Fruit fly (Drosophila melanogaster) whole organism, pupa: Measurements from ENCODE around the gene CG34008.

Source experiments
- CG10348 ChIP-seq: fragments of 200-800 bp; sonication (Bioruptor generic); IDR thresholded peaks from 2 replicates; pipeline ENCODE4 v1.3.6; 2022; ENCODE audit warnings: missing biosample characterization, missing genetic modification characterization
- CG15710 ChIP-seq: fragments of 200-800 bp; sonication (Bioruptor generic); optimal IDR thresholded peaks from 2 replicates; lab custom pipeline; 2018; ENCODE audit warnings: missing biosample characterization, mild to moderate bottlenecking, missing genetic modification characterization, moderate library complexity
- CG17806 ChIP-seq: fragments of 200-800 bp; sonication (Bioruptor generic); optimal IDR thresholded peaks from 2 replicates; lab custom pipeline; 2018; ENCODE audit warnings: missing biosample characterization, mild to moderate bottlenecking, missing genetic modification characterization, moderate library complexity
- CG34367 ChIP-seq: fragments of 200-800 bp; sonication (Bioruptor generic); optimal IDR thresholded peaks from 2 replicates; lab custom pipeline; 2018; ENCODE audit warnings: missing biosample characterization, mild to moderate bottlenecking, missing genetic modification characterization
- CG4496 ChIP-seq: fragments of 200-800 bp; sonication (Bioruptor generic); IDR thresholded peaks from 3 replicates; pipeline ENCODE4 v1.3.6; 2022; ENCODE audit warnings: missing biosample characterization, missing genetic modification characterization
- CG8301 ChIP-seq: fragments of 200-800 bp; sonication (Bioruptor generic); optimal IDR thresholded peaks from 2 replicates; lab custom pipeline; 2018; ENCODE audit warnings: missing biosample characterization, mild to moderate bottlenecking, missing genetic modification characterization
- CG9948 ChIP-seq: fragments of 200-800 bp; sonication (Bioruptor generic); optimal IDR thresholded peaks from 2 replicates; lab custom pipeline; 2018; ENCODE audit warnings: missing biosample characterization, mild to moderate bottlenecking, missing genetic modification characterization, moderate library complexity
- D1 ChIP-seq: fragments of 200-800 bp; sonication (Bioruptor generic); optimal IDR thresholded peaks from 2 replicates; lab custom pipeline; 2018; ENCODE audit warnings: missing biosample characterization, mild to moderate bottlenecking, missing genetic modification characterization, moderate library complexity
- EcR ChIP-seq: fragments of 200-800 bp; sonication (Bioruptor generic); optimal IDR thresholded peaks from 3 replicates; lab custom pipeline; 2019; ENCODE audit warnings: missing biosample characterization, missing genetic modification characterization, mild to moderate bottlenecking, moderate library complexity, missing genetic modification reagents
- Ets98B ChIP-seq: fragments of 200-800 bp; sonication (Bioruptor generic); IDR thresholded peaks from 2 replicates; pipeline ENCODE4 v1.3.6; 2022; ENCODE audit warnings: missing biosample characterization, missing genetic modification characterization
- Pif1B ChIP-seq: fragments of 200-800 bp; sonication (Bioruptor generic); optimal IDR thresholded peaks from 3 replicates; lab custom pipeline; 2016; ENCODE audit warnings: missing biosample characterization, missing genetic modification characterization
- Snoo ChIP-seq: fragments of 200-800 bp; sonication (Bioruptor generic); optimal IDR thresholded peaks from 3 replicates; lab custom pipeline; 2017; ENCODE audit warnings: missing biosample characterization, mild to moderate bottlenecking, missing genetic modification characterization, inconsistent platforms
- fd96Ca ChIP-seq: fragments of 200-800 bp; sonication (Bioruptor generic); IDR thresholded peaks from 3 replicates; pipeline ENCODE4 v1.3.6; 2022; ENCODE audit warnings: missing biosample characterization, missing genetic modification characterization
- gl ChIP-seq: fragments of 200-800 bp; sonication (Bioruptor generic); optimal IDR thresholded peaks from 2 replicates; lab custom pipeline; 2018; ENCODE audit warnings: missing biosample characterization, mild to moderate bottlenecking, missing genetic modification characterization

DNA sequence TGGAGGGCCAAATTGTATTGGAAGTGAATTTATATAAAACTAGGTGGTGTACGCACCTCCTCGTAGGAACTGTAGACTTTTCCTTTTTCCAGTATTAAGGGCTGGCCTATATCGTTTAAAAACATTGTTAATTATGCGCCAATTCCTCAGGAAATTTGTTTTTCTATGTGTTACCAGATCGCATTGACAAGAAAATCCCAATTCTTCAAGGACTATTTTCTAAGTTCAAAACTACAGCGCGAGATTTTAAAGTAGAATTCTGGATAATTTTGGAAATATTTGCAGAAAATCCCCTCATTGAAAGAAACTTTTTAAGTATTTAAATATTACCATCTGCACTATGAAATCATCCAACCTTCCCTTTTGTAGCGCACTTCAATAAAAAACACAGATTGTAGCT is at the start of gene CG34008:
- TF ChIP-seq CG17806 (tag; lab: Kevin White, UChicago) (no peak), fd96Ca (GFP tag; lab: Robert Waterston, UW) (no peak), gl (tag; lab: Kevin White, UChicago) (no peak), CG15710 (tag; lab: Kevin White, UChicago) (no peak), EcR (GFP tag; lab: Kevin White, UChicago) (no peak), D1 (tag; lab: Kevin White, UChicago) (no peak), Pif1B (GFP tag; lab: Kevin White, UChicago) (no peak), Ets98B (GFP tag; lab: Robert Waterston, UW) (no peak), CG9948 (tag; lab: Kevin White, UChicago) (no peak), CG34367 (tag; lab: Kevin White, UChicago) (no peak), CG10348 (GFP tag; lab: Robert Waterston, UW) (no peak), CG4496 (no peak), CG8301 (tag; lab: Kevin White, UChicago) (no peak), Snoo (tag; lab: Kevin White, UChicago) (no peak)
